Worm (Caenorhabditis elegans) whole organism, L3 larva: Measurements from ENCODE around the gene Y46G5A.47.

ENCODE experiments used
- aly-2 ChIP-seq: fragments of 150-350 bp; optimal IDR thresholded peaks from 2 replicates; lab custom pipeline; 2014; ENCODE audit warnings: missing biosample characterization, missing genetic modification characterization
- elt-1 ChIP-seq: fragments of 150-350 bp; optimal IDR thresholded peaks from 2 replicates; lab custom pipeline; 2014; ENCODE audit warnings: missing biosample characterization, missing genetic modification characterization
- elt-2 ChIP-seq: sonication (generic microtip); optimal IDR thresholded peaks from 2 replicates; lab custom pipeline; 2016; ENCODE audit warnings: missing genetic modification reagents, mild to moderate bottlenecking, missing genetic modification characterization, missing compliant biosample characterization
- fkh-10 ChIP-seq: sonication (generic microtip); optimal IDR thresholded peaks from 2 replicates; lab custom pipeline; 2017; ENCODE audit warnings: missing biosample characterization, missing genetic modification reagents, missing genetic modification characterization
- fkh-2 ChIP-seq: fragments of 150-350 bp; optimal IDR thresholded peaks from 2 replicates; lab custom pipeline; 2014; ENCODE audit warnings: missing biosample characterization, missing genetic modification reagents, missing genetic modification characterization
- hmg-11 ChIP-seq: sonication (generic microtip); optimal IDR thresholded peaks from 2 replicates; lab custom pipeline; 2016; ENCODE audit warnings: missing genetic modification characterization, missing compliant biosample characterization
- lin-39 ChIP-seq: fragments of 150-350 bp; optimal IDR thresholded peaks from 2 replicates; lab custom pipeline; 2018; ENCODE audit warnings: missing biosample characterization, missing genetic modification reagents, missing genetic modification characterization
- pha-4 ChIP-seq: fragments of 150-350 bp; optimal IDR thresholded peaks from 2 replicates; lab custom pipeline; 2014; ENCODE audit warnings: missing biosample characterization, missing genetic modification reagents, missing genetic modification characterization
- tbx-2 ChIP-seq: sonication (generic microtip); optimal IDR thresholded peaks from 2 replicates; lab custom pipeline; 2016; ENCODE audit warnings: mild to moderate bottlenecking, missing genetic modification characterization, missing compliant biosample characterization
- ztf-11 ChIP-seq: fragments of 150-350 bp; optimal IDR thresholded peaks from 2 replicates; lab custom pipeline; 2014; ENCODE audit warnings: missing biosample characterization, missing genetic modification characterization

ce11 chrII:12816412-12817146, 11.5 kb upstream of the Y46G5A.47 start, which contains the start of gene acl-7:
- no peak for TF ChIP-seq pha-4 (tag; lab: Kevin White, UChicago)
- TF ChIP-seq elt-2 (tag; lab: Kevin White, UChicago) = peak; percentile 76
- TF ChIP-seq aly-2 (tag; lab: Kevin White, UChicago) = no peak
- TF ChIP-seq elt-1 (tag; lab: Kevin White, UChicago) = no peak
- TF ChIP-seq tbx-2 (tag; lab: Kevin White, UChicago) = no peak
- TF ChIP-seq lin-39 (tag; lab: Kevin White, UChicago) = no peak
- no peak for TF ChIP-seq fkh-2
- TF ChIP-seq fkh-10 (GFP tag; lab: Kevin White, UChicago) = no peak
- no peak for TF ChIP-seq ztf-11 (tag; lab: Kevin White, UChicago)
- TF ChIP-seq hmg-11 = no peak
